Fruit fly (Drosophila melanogaster) whole organism, embryonic: Measurements from ENCODE around the gene Kdsr.

ENCODE experiments used
- Asciz ChIP-seq: fragments of 200-800 bp; sonication (Bioruptor generic); optimal IDR thresholded peaks from 2 replicates; lab custom pipeline; 2017; ENCODE audit warnings: missing biosample characterization, mild to moderate bottlenecking, missing genetic modification characterization, missing genetic modification reagents
- Bdp1 ChIP-seq: fragments of 200-800 bp; sonication (Bioruptor generic); optimal IDR thresholded peaks from 3 replicates; lab custom pipeline; 2016; ENCODE audit warnings: missing biosample characterization, missing genetic modification characterization
- BtbVII ChIP-seq: fragments of 200-800 bp; sonication (Bioruptor generic); optimal IDR thresholded peaks from 3 replicates; lab custom pipeline; 2017; ENCODE audit warnings: missing biosample characterization, mild to moderate bottlenecking, missing genetic modification characterization
- CG10274 ChIP-seq: fragments of 200-800 bp; sonication (Bioruptor generic); optimal IDR thresholded peaks from 3 replicates; lab custom pipeline; 2017; ENCODE audit warnings: missing biosample characterization, mild to moderate bottlenecking, missing genetic modification characterization
- CG10462 ChIP-seq: fragments of 200-800 bp; sonication (Bioruptor generic); optimal IDR thresholded peaks from 2 replicates; lab custom pipeline; 2016; ENCODE audit warnings: missing biosample characterization, missing genetic modification characterization
- CG11504 ChIP-seq: fragments of 200-800 bp; sonication (Bioruptor generic); optimal IDR thresholded peaks from 3 replicates; lab custom pipeline; 2019; ENCODE audit warnings: missing biosample characterization, mild to moderate bottlenecking, missing genetic modification characterization, moderate library complexity
- CG11696 ChIP-seq: fragments of 200-800 bp; sonication (Bioruptor generic); IDR thresholded peaks from 2 replicates; pipeline ENCODE4 v1.3.6; 2022; ENCODE audit warnings: missing biosample characterization, missing genetic modification characterization
- CG12769 ChIP-seq: fragments of 200-800 bp; sonication (Bioruptor generic); optimal IDR thresholded peaks from 2 replicates; lab custom pipeline; 2019; ENCODE audit warnings: missing biosample characterization, mild to moderate bottlenecking, missing genetic modification characterization, moderate library complexity
- CG13296 ChIP-seq: fragments of 200-800 bp; sonication (Bioruptor generic); optimal IDR thresholded peaks from 3 replicates; lab custom pipeline; 2018; ENCODE audit warnings: missing biosample characterization, mild to moderate bottlenecking, missing genetic modification characterization
- CG16863 ChIP-seq: fragments of 200-800 bp; sonication (Bioruptor generic); optimal IDR thresholded peaks from 3 replicates; lab custom pipeline; 2016; ENCODE audit warnings: missing biosample characterization, missing genetic modification characterization
- CG18599 ChIP-seq: fragments of 200-800 bp; sonication (Bioruptor generic); optimal IDR thresholded peaks from 3 replicates; lab custom pipeline; 2017; ENCODE audit warnings: missing biosample characterization, missing genetic modification characterization, mild to moderate bottlenecking, moderate library complexity, missing genetic modification reagents
- CG2712 ChIP-seq: fragments of 200-800 bp; optimal IDR thresholded peaks from 3 replicates; lab custom pipeline; 2019; ENCODE audit warnings: missing biosample characterization, mild to moderate bottlenecking, missing genetic modification characterization, moderate library complexity
- CG31441 ChIP-seq: fragments of 200-800 bp; sonication (Bioruptor generic); IDR thresholded peaks from 2 replicates; pipeline ENCODE4 v1.3.6; 2022; ENCODE audit warnings: missing biosample characterization, missing genetic modification characterization
- CG4328 ChIP-seq: fragments of 200-800 bp; sonication (Bioruptor generic); optimal IDR thresholded peaks from 3 replicates; lab custom pipeline; 2017; ENCODE audit warnings: missing biosample characterization, missing genetic modification reagents, missing genetic modification characterization
- CG4617 ChIP-seq: fragments of 200-800 bp; sonication (Bioruptor generic); optimal IDR thresholded peaks from 3 replicates; lab custom pipeline; 2016; ENCODE audit warnings: missing biosample characterization, missing genetic modification characterization, borderline replicate concordance
- CG4820 ChIP-seq: fragments of 200-800 bp; sonication (Bioruptor generic); optimal IDR thresholded peaks from 3 replicates; lab custom pipeline; 2016; ENCODE audit warnings: missing biosample characterization, missing genetic modification characterization
- CG7786 ChIP-seq: fragments of 200-800 bp; sonication (Bioruptor generic); optimal IDR thresholded peaks from 2 replicates; lab custom pipeline; 2016; ENCODE audit warnings: missing biosample characterization, missing genetic modification characterization
- CG8281 ChIP-seq: fragments of 200-800 bp; sonication (Bioruptor generic); optimal IDR thresholded peaks from 2 replicates; lab custom pipeline; 2018; ENCODE audit warnings: missing biosample characterization, mild to moderate bottlenecking, missing genetic modification characterization, moderate library complexity
- Dbx ChIP-seq: fragments of 200-800 bp; sonication (Bioruptor generic); IDR thresholded peaks from 3 replicates; pipeline ENCODE4 v1.3.6; 2022; ENCODE audit warnings: missing biosample characterization, missing genetic modification characterization
- Deaf1 ChIP-seq: fragments of 200-800 bp; optimal IDR thresholded peaks from 3 replicates; lab custom pipeline; 2019; ENCODE audit warnings: missing biosample characterization, mild to moderate bottlenecking, missing genetic modification characterization, moderate library complexity
- Drgx ChIP-seq: fragments of 200-800 bp; sonication (Bioruptor generic); IDR thresholded peaks from 2 replicates; pipeline ENCODE4 v1.3.6; 2022; ENCODE audit warnings: missing biosample characterization, missing genetic modification characterization
- ERR ChIP-seq: fragments of 200-800 bp; sonication (Bioruptor generic); optimal IDR thresholded peaks from 2 replicates; lab custom pipeline; 2016; ENCODE audit warnings: missing biosample characterization, missing genetic modification characterization
- Fer1 ChIP-seq: fragments of 200-800 bp; sonication (Bioruptor generic); optimal IDR thresholded peaks from 2 replicates; lab custom pipeline; 2017; ENCODE audit warnings: missing biosample characterization, mild to moderate bottlenecking, missing genetic modification characterization
- HmgZ ChIP-seq: fragments of 200-800 bp; sonication (Bioruptor generic); optimal IDR thresholded peaks from 2 replicates; lab custom pipeline; 2018; ENCODE audit warnings: missing biosample characterization, mild to moderate bottlenecking, missing genetic modification characterization
- Jarid2 ChIP-seq: fragments of 200-800 bp; sonication (Bioruptor generic); optimal IDR thresholded peaks from 3 replicates; lab custom pipeline; 2017; ENCODE audit warnings: mild to moderate bottlenecking, missing biosample characterization, missing genetic modification reagents, missing genetic modification characterization
- Mrtf ChIP-seq: fragments of 200-800 bp; sonication (Bioruptor generic); IDR thresholded peaks from 3 replicates; pipeline ENCODE4 v1.3.6; 2022; ENCODE audit warnings: missing biosample characterization, missing genetic modification characterization
- Myb ChIP-seq: fragments of 200-800 bp; sonication (Bioruptor generic); optimal IDR thresholded peaks from 2 replicates; lab custom pipeline; 2016; ENCODE audit warnings: missing biosample characterization, missing genetic modification characterization
- Neu2 ChIP-seq: fragments of 200-800 bp; sonication (Bioruptor generic); optimal IDR thresholded peaks from 3 replicates; lab custom pipeline; 2016; ENCODE audit warnings: missing biosample characterization, missing genetic modification characterization, borderline replicate concordance
- NfI ChIP-seq: fragments of 200-800 bp; sonication (Bioruptor generic); optimal IDR thresholded peaks from 3 replicates; lab custom pipeline; 2018; ENCODE audit warnings: missing biosample characterization, mild to moderate bottlenecking, missing genetic modification characterization, moderate library complexity
- Poxn ChIP-seq: fragments of 200-800 bp; sonication (Bioruptor generic); IDR thresholded peaks from 2 replicates; pipeline ENCODE4 v1.3.6; 2022; ENCODE audit warnings: missing biosample characterization, missing genetic modification characterization
- Ravus ChIP-seq: fragments of 200-800 bp; sonication (Bioruptor generic); IDR thresholded peaks from 2 replicates; pipeline ENCODE4 v1.3.6; 2022; ENCODE audit warnings: missing biosample characterization, missing genetic modification characterization
- Stat92E ChIP-seq, 3 experiments: fragments of >200 bp in 2 of 3; fragments of 200-800 bp in 1 of 3; sonication (Bioruptor generic) in 1 of 3; optimal IDR thresholded peaks; 2 replicates each; lab custom pipeline; 2017 to 2019; ENCODE audit warnings: missing biosample characterization in 3 of 3, missing genetic modification characterization in 3 of 3, mild to moderate bottlenecking in 1 of 3, moderate library complexity in 1 of 3
- Trl ChIP-seq, 3 experiments: fragments of >200 bp in 2 of 3; fragments of 200-800 bp in 1 of 3; sonication (Bioruptor generic) in 1 of 3; optimal IDR thresholded peaks; 2 replicates in 1 of 3; 3 replicates in 2 of 3; lab custom pipeline; 2016 to 2017; ENCODE audit warnings: missing biosample characterization in 1 of 3, missing genetic modification characterization in 1 of 3
- ato ChIP-seq: fragments of 200-800 bp; sonication (Bioruptor generic); IDR thresholded peaks from 2 replicates; pipeline ENCODE4 v1.3.6; 2022; ENCODE audit warnings: missing biosample characterization, missing genetic modification characterization; ENCODE audit not compliant: partially characterized antibody
- chinmo ChIP-seq: fragments of 200-800 bp; sonication (Bioruptor generic); IDR thresholded peaks from 4 replicates; pipeline ENCODE4 v1.3.6; 2022; ENCODE audit warnings: missing biosample characterization, missing genetic modification characterization; ENCODE audit not compliant: partially characterized antibody
- ci ChIP-seq: fragments of 200-800 bp; sonication (Bioruptor generic); IDR thresholded peaks from 3 replicates; pipeline ENCODE4 v1.3.6; 2022; ENCODE audit warnings: missing biosample characterization, missing genetic modification characterization
- dmrt99B ChIP-seq: fragments of 200-800 bp; sonication (Bioruptor generic); optimal IDR thresholded peaks from 2 replicates; lab custom pipeline; 2018; ENCODE audit warnings: missing biosample characterization, mild to moderate bottlenecking, missing genetic modification characterization, moderate library complexity
- exex ChIP-seq: fragments of 200-800 bp; sonication (Bioruptor generic); optimal IDR thresholded peaks from 4 replicates; lab custom pipeline; 2018; ENCODE audit warnings: missing biosample characterization, mild to moderate bottlenecking, missing genetic modification characterization, moderate library complexity
- gem ChIP-seq: fragments of 200-800 bp; sonication (Bioruptor generic); optimal IDR thresholded peaks from 2 replicates; lab custom pipeline; 2019; ENCODE audit warnings: missing biosample characterization, mild to moderate bottlenecking, missing genetic modification characterization, moderate library complexity
- grn ChIP-seq: fragments of 200-800 bp; sonication (Bioruptor generic); optimal IDR thresholded peaks from 3 replicates; lab custom pipeline; 2017; ENCODE audit warnings: missing biosample characterization, missing genetic modification characterization
- ham ChIP-seq: fragments of 200-800 bp; sonication (Bioruptor generic); IDR thresholded peaks from 2 replicates; pipeline ENCODE4 v1.3.6; 2022; ENCODE audit warnings: missing biosample characterization, missing genetic modification characterization
- lbe ChIP-seq: fragments of 200-800 bp; sonication (Bioruptor generic); optimal IDR thresholded peaks from 2 replicates; lab custom pipeline; 2016; ENCODE audit warnings: missing biosample characterization, mild to moderate bottlenecking, missing genetic modification characterization
- mirr ChIP-seq: fragments of 200-800 bp; sonication (Bioruptor generic); optimal IDR thresholded peaks from 3 replicates; lab custom pipeline; 2018; ENCODE audit warnings: missing biosample characterization, mild to moderate bottlenecking, missing genetic modification characterization
- oc ChIP-seq: fragments of 200-800 bp; sonication (Bioruptor generic); optimal IDR thresholded peaks from 2 replicates; lab custom pipeline; 2018; ENCODE audit warnings: missing biosample characterization, mild to moderate bottlenecking, missing genetic modification characterization, moderate library complexity
- pfk ChIP-seq: fragments of 200-800 bp; sonication (Bioruptor generic); optimal IDR thresholded peaks from 2 replicates; lab custom pipeline; 2018; ENCODE audit warnings: missing biosample characterization, mild to moderate bottlenecking, missing genetic modification characterization, moderate library complexity
- sna ChIP-seq: fragments of 200-800 bp; sonication (Bioruptor generic); IDR thresholded peaks from 2 replicates; pipeline ENCODE4 v1.3.6; 2022; ENCODE audit warnings: missing biosample characterization, missing genetic modification characterization; ENCODE audit not compliant: partially characterized antibody
- ttk ChIP-seq: fragments of 200-800 bp; sonication (Bioruptor generic); IDR thresholded peaks from 2 replicates; pipeline ENCODE4 v2.1.2; 2022; ENCODE audit warnings: missing biosample characterization, missing genetic modification characterization
- zen2 ChIP-seq: fragments of 200-800 bp; sonication (Bioruptor generic); IDR thresholded peaks from 3 replicates; pipeline ENCODE4 v1.3.6; 2022; ENCODE audit warnings: missing biosample characterization, missing genetic modification characterization; ENCODE audit not compliant: partially characterized antibody

The Kdsr gene

dm6 chr3R:25295320-25296020 lies 33.2 kb upstream of the Kdsr start, which contains the start of gene CG31102 (continued):
- TF ChIP-seq Fer1 = no peak
- TF ChIP-seq BtbVII (GFP tag; lab: Kevin White, UChicago) = no peak
- TF ChIP-seq CG13296 (GFP tag; lab: Kevin White, UChicago) = no peak
- TF ChIP-seq CG31441 = 0 out of 2 replicates have a peak, but pooled peaks have one; percentile 36
- no peak for TF ChIP-seq pfk
- TF ChIP-seq zen2 (GFP tag; lab: Robert Waterston, UW) = 0 out of 3 replicates have a peak, but pooled peaks have one; percentile 39
- no peak for TF ChIP-seq CG10274 (GFP tag; lab: Kevin White, UChicago)
- TF ChIP-seq Mrtf = no peak
- no peak for TF ChIP-seq HmgZ (tag; lab: Kevin White, UChicago)
- TF ChIP-seq chinmo (GFP tag; lab: Robert Waterston, UW) = peak; percentile 85; the same call in 3 of the 4 replicates
- no peak for TF ChIP-seq Ravus
- no peak for TF ChIP-seq gem (tag; lab: Kevin White, UChicago)
- TF ChIP-seq sna (GFP tag; lab: Robert Waterston, UW) = no peak
- peak; percentile 24 for TF ChIP-seq lbe (GFP tag; lab: Kevin White, UChicago)
- TF ChIP-seq dmrt99B (tag; lab: Kevin White, UChicago) = peak; percentile 1
- TF ChIP-seq CG12769 (tag; lab: Kevin White, UChicago) = peak; percentile 80
- no peak for TF ChIP-seq Neu2 (GFP tag; lab: Kevin White, UChicago)
- TF ChIP-seq CG4617 (GFP tag; lab: Kevin White, UChicago) = no peak
- peak; percentile 13 for TF ChIP-seq CG18599 (GFP tag; lab: Kevin White, UChicago)
- TF ChIP-seq CG8281 (tag; lab: Kevin White, UChicago) = no peak
- TF ChIP-seq Trl (optimal IDR thresholded peaks at IDR 0.05; lab: Kevin White, UChicago) = no peak
- no peak for TF ChIP-seq Trl (GFP tag; optimal IDR thresholded peaks at IDR 0.05; lab: Kevin White, UChicago)
- no peak for TF ChIP-seq CG11504 (tag; lab: Kevin White, UChicago)
- TF ChIP-seq Asciz (GFP tag; lab: Kevin White, UChicago) = no peak
- no peak for TF ChIP-seq ham (GFP tag; lab: Robert Waterston, UW)
- TF ChIP-seq Myb (GFP tag; lab: Kevin White, UChicago) = no peak
- TF ChIP-seq ERR (GFP tag; lab: Kevin White, UChicago) = no peak
- TF ChIP-seq mirr (GFP tag; lab: Kevin White, UChicago) = peak; percentile 28
- no peak for TF ChIP-seq CG7786 (GFP tag; lab: Kevin White, UChicago)
- no peak for TF ChIP-seq CG16863 (GFP tag; lab: Kevin White, UChicago)
- TF ChIP-seq Dbx (GFP tag; lab: Robert Waterston, UW) = 0 out of 3 replicates have a peak, but pooled peaks have one; percentile 37
- TF ChIP-seq ci (GFP tag; lab: Robert Waterston, UW) = 0 out of 3 replicates have a peak, but pooled peaks have one; percentile 39
- no peak for TF ChIP-seq CG4820 (GFP tag; lab: Kevin White, UChicago)
- no peak for TF ChIP-seq Stat92E (GFP tag; optimal IDR thresholded peaks at IDR 0.05; lab: Kevin White, UChicago)
- no peak for TF ChIP-seq ato (GFP tag; lab: Robert Waterston, UW)
- TF ChIP-seq Drgx (GFP tag; lab: Robert Waterston, UW) = 0 out of 2 replicates have a peak, but pooled peaks have one; percentile 12
- no peak for TF ChIP-seq CG10462
- no peak for TF ChIP-seq Bdp1 (GFP tag; lab: Kevin White, UChicago)
- TF ChIP-seq NfI (GFP tag; lab: Kevin White, UChicago) = no peak
- TF ChIP-seq Deaf1 (tag; lab: Kevin White, UChicago) = no peak
- TF ChIP-seq Jarid2 (GFP tag; lab: Kevin White, UChicago) = peak; percentile 16
- TF ChIP-seq CG4328 = no peak
- no peak for TF ChIP-seq ttk (GFP tag; lab: Robert Waterston, UW)
- peak; percentile 74 for TF ChIP-seq grn (GFP tag; lab: Kevin White, UChicago)
- no peak for TF ChIP-seq CG2712
- TF ChIP-seq exex (tag; lab: Kevin White, UChicago) = peak; percentile 78
- no peak for TF ChIP-seq oc (tag; lab: Kevin White, UChicago)
- peak; percentile 53; the same call in 1 of the 2 replicates for TF ChIP-seq CG11696 (GFP tag; lab: Robert Waterston, UW)
- no peak for TF ChIP-seq Poxn (GFP tag; lab: Robert Waterston, UW)
